Fruit fly (Drosophila melanogaster): ENCODE measurements around the gene Amt.

Gene Amt

DNA sequence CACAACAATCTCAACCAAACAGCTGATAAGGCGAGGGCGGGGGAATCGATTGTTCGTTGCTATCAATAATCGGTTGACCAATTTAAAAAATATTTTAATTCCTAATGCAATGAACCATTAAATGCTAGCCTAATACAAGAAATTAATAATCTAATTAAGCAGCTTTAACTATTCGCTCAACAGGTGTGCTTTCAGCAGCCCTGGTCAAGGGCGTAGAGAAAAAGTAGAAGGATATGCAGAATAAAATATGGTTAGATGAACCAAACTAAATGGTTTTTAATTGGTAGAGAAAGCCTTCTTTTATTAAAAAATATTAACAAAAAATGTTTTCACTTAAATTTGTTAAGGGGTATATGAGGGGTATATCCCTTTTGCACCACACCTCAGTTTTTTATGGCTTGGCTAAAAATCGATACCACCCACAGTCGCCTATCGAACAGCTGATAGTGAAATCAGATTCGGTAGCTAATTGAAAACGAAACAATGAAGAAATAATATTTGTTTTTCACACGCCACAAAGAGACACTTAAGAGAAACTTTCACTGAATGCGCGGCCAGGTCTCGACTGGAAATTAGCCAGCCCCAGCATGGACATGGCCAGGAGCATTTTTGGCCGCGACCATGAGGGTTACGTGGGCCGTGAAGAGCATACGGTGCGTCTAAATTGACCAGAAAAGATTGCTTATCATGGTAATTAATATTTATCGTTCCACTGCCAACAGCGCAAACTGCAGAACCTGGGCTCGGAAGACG, 29.9 kb downstream of the Amt start, which contains the start of the genes SIDL and CG12241 (continued):
- TF ChIP-seq CG6689 (GFP tag; IDR thresholded peaks at IDR 0.05), result peak; percentile 96
- TF ChIP-seq tll (GFP tag; optimal IDR thresholded peaks at IDR 0.05), result no peak
- TF ChIP-seq so (GFP tag; IDR thresholded peaks at IDR 0.05), result no peak
- TF ChIP-seq CG13296 (GFP tag; optimal IDR thresholded peaks at IDR 0.05), result peak; percentile 79
- TF ChIP-seq CG17385 (GFP tag; optimal IDR thresholded peaks at IDR 0.05), result no peak
- TF ChIP-seq D19B (GFP tag; optimal IDR thresholded peaks at IDR 0.05), result peak; percentile 90
- TF ChIP-seq trh (GFP tag; optimal IDR thresholded peaks at IDR 0.05), result peak; percentile 66
- TF ChIP-seq CG13123 (GFP tag; optimal IDR thresholded peaks at IDR 0.05), result peak; percentile 18
- no peak for TF ChIP-seq z (GFP tag; IDR thresholded peaks at IDR 0.05)
- peak; percentile 32 for TF ChIP-seq B-H2 (GFP tag; optimal IDR thresholded peaks at IDR 0.05)
- no peak for TF ChIP-seq CG4282 (GFP tag; optimal IDR thresholded peaks at IDR 0.05)
- TF ChIP-seq MBD-R2 (GFP tag; IDR thresholded peaks at IDR 0.05), result peak; percentile 92
- peak; percentile 33 for TF ChIP-seq Oli (tag; optimal IDR thresholded peaks at IDR 0.05)
- TF ChIP-seq CG7357 (GFP tag; IDR thresholded peaks at IDR 0.05), result peak; percentile 89
- peak; percentile 14 for TF ChIP-seq CHES-1-like (GFP tag; optimal IDR thresholded peaks at IDR 0.05)
- peak; percentile 74 for TF ChIP-seq Antp (GFP tag; optimal IDR thresholded peaks at IDR 0.05)
- TF ChIP-seq CG9876 (GFP tag; optimal IDR thresholded peaks at IDR 0.05), result no peak
- TF ChIP-seq ap (GFP tag; IDR thresholded peaks at IDR 0.05), result no peak
- TF ChIP-seq onecut (GFP tag; IDR thresholded peaks at IDR 0.05), result peak; percentile 96
- no peak for TF ChIP-seq chinmo (GFP tag; IDR thresholded peaks at IDR 0.05; ENCODE audit: partially characterized antibody)
- no peak for TF ChIP-seq CG1603 (tag; optimal IDR thresholded peaks at IDR 0.05)
- peak; percentile 87 for TF ChIP-seq lilli (GFP tag; optimal IDR thresholded peaks at IDR 0.05)
- TF ChIP-seq NC2α (GFP tag; optimal IDR thresholded peaks at IDR 0.05), result no peak
- TF ChIP-seq Drgx (GFP tag; IDR thresholded peaks at IDR 0.05), result peak; percentile 96
- TF ChIP-seq cato (GFP tag; optimal IDR thresholded peaks at IDR 0.05; ENCODE audit: borderline replicate concordance), result peak; percentile 17
- TF ChIP-seq nerfin-1 (tag; optimal IDR thresholded peaks at IDR 0.05), result peak; percentile 57
- TF ChIP-seq az2 (GFP tag; optimal IDR thresholded peaks at IDR 0.05), result peak; percentile 61
- TF ChIP-seq CG31388 (GFP tag; optimal IDR thresholded peaks at IDR 0.05), result peak; percentile 62
- no peak for TF ChIP-seq HLHmδ (GFP tag; optimal IDR thresholded peaks at IDR 0.05)
- TF ChIP-seq CG6791 (GFP tag; IDR thresholded peaks at IDR 0.05; ENCODE audit: partially characterized antibody), result no peak
- TF ChIP-seq org-1 (GFP tag; optimal IDR thresholded peaks at IDR 0.05), result peak; percentile 11
- TF ChIP-seq chif (GFP tag; optimal IDR thresholded peaks at IDR 0.05), result peak; percentile 16 to 70
- TF ChIP-seq NK7.1 (GFP tag; optimal IDR thresholded peaks at IDR 0.05), result peak; percentile 73
- TF ChIP-seq CG7987 (GFP tag; optimal IDR thresholded peaks at IDR 0.05), result no peak
- peak; percentile 85 for TF ChIP-seq CG15514 (GFP tag; optimal IDR thresholded peaks at IDR 0.05)
- peak; percentile 42 for TF ChIP-seq Scr (GFP tag; IDR thresholded peaks at IDR 0.05; ENCODE audit: partially characterized antibody)
- TF ChIP-seq peb (GFP tag; IDR thresholded peaks at IDR 0.05), result peak; percentile 80
- peak; percentile 52 for TF ChIP-seq CG16863 (GFP tag; optimal IDR thresholded peaks at IDR 0.05)
- peak; percentile 60 for TF ChIP-seq CG12155 (GFP tag; optimal IDR thresholded peaks at IDR 0.05)
- TF ChIP-seq seq (GFP tag; IDR thresholded peaks at IDR 0.05), result no peak
- no peak for TF ChIP-seq h (optimal IDR thresholded peaks at IDR 0.05)
- peak; percentile 68 for TF ChIP-seq exex (tag; optimal IDR thresholded peaks at IDR 0.05)
- no peak for TF ChIP-seq Lpt (GFP tag; optimal IDR thresholded peaks at IDR 0.05)
- TF ChIP-seq wor (GFP tag; IDR thresholded peaks at IDR 0.05), result no peak
- TF ChIP-seq CG10267 (tag; optimal IDR thresholded peaks at IDR 0.05), result peak; percentile 80
- peak; percentile 40 for TF ChIP-seq CG12942 (GFP tag; optimal IDR thresholded peaks at IDR 0.05)
- TF ChIP-seq HmgD (GFP tag; optimal IDR thresholded peaks at IDR 0.05), result peak; percentile 26
- peak; percentile 87; the same call in 1 of the 2 replicates for TF ChIP-seq CG8765 (GFP tag; IDR thresholded peaks at IDR 0.05)
- no peak for TF ChIP-seq inv (GFP tag; IDR thresholded peaks at IDR 0.05; ENCODE audit: partially characterized antibody)
- TF ChIP-seq pros (GFP tag; optimal IDR thresholded peaks at IDR 0.05), result no peak

Measured in whole organism, embryonic.